Worm (Caenorhabditis elegans): ENCODE measurements around the gene C50C3.19.

- no peak for TF ChIP-seq him-1 (tag; optimal IDR thresholded peaks at IDR 0.05)
- no peak for TF ChIP-seq dao-5 (tag; optimal IDR thresholded peaks at IDR 0.05)
- no peak for TF ChIP-seq W03F9.2 (tag; optimal IDR thresholded peaks at IDR 0.05)
Observed at ce11 chrIII:8240247-8240646, 49.6 kb downstream of the C50C3.19 start.
